Worm (Caenorhabditis elegans): ENCODE data around the gene R02E12.4.

- TF ChIP-seq tbx-2 (tag; optimal IDR thresholded peaks at IDR 0.05) (no peak), ama-1 (optimal IDR thresholded peaks at IDR 0.05) (no peak), nhr-232 (tag; optimal IDR thresholded peaks at IDR 0.05) (no peak), ceh-14 (tag; optimal IDR thresholded peaks at IDR 0.05) (no peak), ceh-34 (tag; optimal IDR thresholded peaks at IDR 0.05) (no peak), pha-4 (tag; optimal IDR thresholded peaks at IDR 0.05) (no peak), ceh-6 (GFP tag; optimal IDR thresholded peaks at IDR 0.05) (no peak), syd-9 (tag; optimal IDR thresholded peaks at IDR 0.05) (no peak), nfya-1 (tag; optimal IDR thresholded peaks at IDR 0.05) (no peak), nhr-11 (tag; optimal IDR thresholded peaks at IDR 0.05) (no peak), dmd-4 (tag; optimal IDR thresholded peaks at IDR 0.05; ENCODE audit: borderline replicate concordance) (no peak), unc-86 (tag; optimal IDR thresholded peaks at IDR 0.05) (no peak), ets-4 (tag; optimal IDR thresholded peaks at IDR 0.05) (no peak)
Observed at ce11 chrX:4011919-4012318, 6.8 kb downstream of the R02E12.4 start, which contains the start of gene mop-25.1.

All from whole organism, late embryonic.